Fruit fly (Drosophila melanogaster): ENCODE measurements around the gene CG6418.

CG6418 gene

DNA sequence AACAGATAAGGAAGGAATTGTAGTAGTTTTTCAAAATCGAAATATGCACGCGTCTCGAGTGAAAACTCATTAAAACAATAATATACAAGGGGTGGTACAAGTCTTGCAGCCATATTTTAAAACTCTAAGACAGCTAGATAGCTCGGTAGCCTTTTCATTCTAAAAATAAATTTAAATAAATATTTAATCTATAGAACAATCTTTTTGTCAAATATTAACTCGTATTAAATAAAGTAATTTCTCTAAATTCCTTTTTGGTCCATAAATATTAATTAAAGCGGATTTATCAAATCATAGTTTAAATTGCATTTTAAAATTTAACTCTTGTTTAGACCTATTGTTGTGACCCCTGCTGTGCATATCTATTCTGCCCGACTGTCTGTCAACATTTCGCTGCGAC, 35.6 kb downstream of the CG6418 start (continued):
- TF ChIP-seq CG12219 (GFP tag; optimal IDR thresholded peaks at IDR 0.05), result peak; percentile 41
- no peak for TF ChIP-seq CG18476 (GFP tag; optimal IDR thresholded peaks at IDR 0.05)
- TF ChIP-seq Hr3 (GFP tag; optimal IDR thresholded peaks at IDR 0.05), result peak; percentile 59
- no peak for TF ChIP-seq CG11085 (GFP tag; IDR thresholded peaks at IDR 0.05)
- TF ChIP-seq CG3163 (GFP tag; optimal IDR thresholded peaks at IDR 0.05), result no peak
- peak; percentile 43 for TF ChIP-seq CG18619 (GFP tag; optimal IDR thresholded peaks at IDR 0.05)
- peak; percentile 75 for TF ChIP-seq fd96Cb (tag; optimal IDR thresholded peaks at IDR 0.05)
- no peak for TF ChIP-seq CG4328 (GFP tag; optimal IDR thresholded peaks at IDR 0.05)
- TF ChIP-seq CG9817 (tag; optimal IDR thresholded peaks at IDR 0.05), result no peak
- TF ChIP-seq hb (GFP tag; IDR thresholded peaks at IDR 0.05; ENCODE audit: partially characterized antibody), result no peak
- TF ChIP-seq CG12942 (GFP tag; optimal IDR thresholded peaks at IDR 0.05), result peak; percentile 17
- TF ChIP-seq CG6654 (GFP tag; optimal IDR thresholded peaks at IDR 0.05), result peak; percentile 21
- no peak for TF ChIP-seq CG10321 (GFP tag; IDR thresholded peaks at IDR 0.05)
- no peak for TF ChIP-seq CG6854 (GFP tag; optimal IDR thresholded peaks at IDR 0.05)
- no peak for TF ChIP-seq CG17912 (GFP tag; optimal IDR thresholded peaks at IDR 0.05)
- no peak; the same call in 2 of the 3 replicates for TF ChIP-seq croc (GFP tag; conservative IDR thresholded peaks at IDR 0.05)
- TF ChIP-seq sd (tag; optimal IDR thresholded peaks at IDR 0.05), result no peak
- no peak for TF ChIP-seq caup (GFP tag; optimal IDR thresholded peaks at IDR 0.05; ENCODE audit: severe bottlenecking)
- TF ChIP-seq CG11093 (GFP tag; IDR thresholded peaks at IDR 0.05), result no peak
- peak; percentile 28 for TF ChIP-seq Chrac-16 (GFP tag; optimal IDR thresholded peaks at IDR 0.05)
- no peak for TF ChIP-seq Dll (GFP tag; IDR thresholded peaks at IDR 0.05; ENCODE audit: partially characterized antibody)
- TF ChIP-seq stc (GFP tag; IDR thresholded peaks at IDR 0.05), result no peak
- no peak for TF ChIP-seq CG32772 (GFP tag; IDR thresholded peaks at IDR 0.05)
- TF ChIP-seq az2 (GFP tag; optimal IDR thresholded peaks at IDR 0.05), result peak; percentile 53
- TF ChIP-seq Opbp (GFP tag; IDR thresholded peaks at IDR 0.05; ENCODE audit: partially characterized antibody), result no peak
- TF ChIP-seq btn (GFP tag; optimal IDR thresholded peaks at IDR 0.05), result no peak
- peak; percentile 47 for TF ChIP-seq Nf-YB (GFP tag; optimal IDR thresholded peaks at IDR 0.05)
- TF ChIP-seq nerfin-2 (GFP tag; IDR thresholded peaks at IDR 0.05; ENCODE audit: partially characterized antibody), result no peak
- TF ChIP-seq Sry-β (GFP tag; optimal IDR thresholded peaks at IDR 0.05), result peak; percentile 23
- TF ChIP-seq bcd (GFP tag; optimal IDR thresholded peaks at IDR 0.05), result peak; percentile 54
- no peak for TF ChIP-seq Dfd (GFP tag; optimal IDR thresholded peaks at IDR 0.05)
- no peak for TF ChIP-seq gce (GFP tag; IDR thresholded peaks at IDR 0.05)
- TF ChIP-seq fu2 (GFP tag; optimal IDR thresholded peaks at IDR 0.05), result no peak
- peak; percentile 64 for TF ChIP-seq CG9437 (GFP tag; optimal IDR thresholded peaks at IDR 0.05)
- peak; percentile 23 for TF ChIP-seq cato (GFP tag; optimal IDR thresholded peaks at IDR 0.05; ENCODE audit: borderline replicate concordance)
- no peak for TF ChIP-seq wek (GFP tag; optimal IDR thresholded peaks at IDR 0.05)
- no peak for TF ChIP-seq Hmx (GFP tag; optimal IDR thresholded peaks at IDR 0.05)
- TF ChIP-seq CG17359 (tag; optimal IDR thresholded peaks at IDR 0.05), result peak; percentile 62
- TF ChIP-seq Scr (GFP tag; IDR thresholded peaks at IDR 0.05; ENCODE audit: partially characterized antibody), result no peak
- peak; percentile 35; the same call in 1 of the 2 replicates for TF ChIP-seq E2f2 (GFP tag; IDR thresholded peaks at IDR 0.05)
- TF ChIP-seq B-H1 (GFP tag; IDR thresholded peaks at IDR 0.05), result no peak
- TF ChIP-seq CG12104 (GFP tag; optimal IDR thresholded peaks at IDR 0.05), result peak; percentile 44
- TF ChIP-seq CG3407 (GFP tag; optimal IDR thresholded peaks at IDR 0.05), result peak; percentile 11
- TF ChIP-seq slp2 (GFP tag; optimal IDR thresholded peaks at IDR 0.05), result no peak
- TF ChIP-seq tup (GFP tag; optimal IDR thresholded peaks at IDR 0.05), result no peak
- TF ChIP-seq CG34224 (GFP tag; IDR thresholded peaks at IDR 0.05; ENCODE audit: partially characterized antibody), result no peak
- TF ChIP-seq sc (optimal IDR thresholded peaks at IDR 0.05), result no peak
- peak; percentile 71 for TF ChIP-seq sc (GFP tag; optimal IDR thresholded peaks at IDR 0.05)
- TF ChIP-seq lbe (GFP tag; optimal IDR thresholded peaks at IDR 0.05), result no peak
- no peak for TF ChIP-seq CG31388 (GFP tag; optimal IDR thresholded peaks at IDR 0.05)
- no peak for TF ChIP-seq CG13296 (GFP tag; optimal IDR thresholded peaks at IDR 0.05)
